Worm (Caenorhabditis elegans) whole organism, dauer: ENCODE data around the gene clec-184.

Experiments used
- unc-62 ChIP-seq: sonication (generic microtip); optimal IDR thresholded peaks from 2 replicates; lab custom pipeline; 2017; ENCODE audit warnings: missing biosample characterization, missing genetic modification reagents, missing genetic modification characterization

Gene clec-184

DNA sequence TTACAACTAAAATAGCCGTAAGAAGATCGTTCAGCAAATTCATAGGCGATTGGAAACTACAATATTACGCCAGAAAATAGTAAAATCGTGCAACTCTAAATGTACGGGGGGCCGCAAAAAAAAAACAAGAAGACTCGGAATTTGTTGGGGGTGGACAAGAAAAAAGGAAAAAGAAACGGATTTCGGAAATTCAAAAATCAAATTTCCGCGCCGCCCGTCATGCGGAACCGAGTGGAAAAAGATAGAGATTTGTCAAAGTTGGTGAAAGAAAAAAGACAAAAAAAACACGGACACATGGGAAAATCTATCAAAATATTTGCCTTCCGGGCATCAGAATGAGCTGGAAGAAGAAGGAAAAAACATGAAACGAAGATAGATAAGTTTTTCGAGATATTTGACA is 13.1 kb upstream of the clec-184 start:
- TF ChIP-seq unc-62 (GFP tag; lab: Kevin White, UChicago): no peak

DNA sequence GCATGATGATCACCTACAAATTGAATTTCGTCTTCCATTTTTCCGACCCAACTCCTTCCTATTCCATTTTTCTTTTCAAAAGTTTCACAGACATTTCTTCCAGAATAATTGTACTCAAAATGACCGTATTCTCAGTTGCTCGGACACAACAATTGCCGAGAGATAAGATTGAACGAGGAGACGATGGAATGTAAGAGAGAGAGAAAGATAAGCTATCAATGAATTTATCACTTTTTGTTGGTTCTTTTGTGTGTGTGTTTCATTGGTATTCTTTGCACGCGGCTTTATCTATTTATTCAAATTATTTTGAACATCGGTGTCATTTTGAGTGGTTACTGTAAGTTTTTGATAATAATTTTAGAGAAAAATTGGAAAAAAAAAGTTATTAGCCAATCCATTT is 12.0 kb upstream of the clec-184 start, which contains the start of gene ugt-65:
ugt-65 (plus strand) TSS at position 229 of the 400 bp plus-strand sequence.
- no peak for TF ChIP-seq unc-62 (GFP tag; lab: Kevin White, UChicago)

DNA sequence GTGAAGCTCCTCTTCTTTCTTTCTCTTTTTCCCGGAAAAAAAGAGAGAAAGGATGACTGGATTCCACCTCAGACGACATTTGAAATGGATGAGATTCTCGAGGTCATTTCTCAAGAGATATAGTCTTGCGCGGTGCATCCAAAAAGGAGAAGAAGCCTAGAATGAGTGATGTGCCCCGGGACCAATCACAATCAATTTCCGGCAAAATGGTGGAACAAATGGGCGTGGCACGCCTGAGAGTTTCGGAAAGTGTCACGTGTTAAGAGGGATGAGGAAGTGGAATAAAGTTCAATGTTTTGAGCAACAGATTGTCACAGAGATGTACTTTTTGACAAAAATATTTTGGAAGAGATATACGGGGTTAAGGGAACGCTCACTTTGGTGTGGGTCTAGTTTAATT is 6.8 kb upstream of the clec-184 start:
- TF ChIP-seq unc-62 (GFP tag; lab: Kevin White, UChicago): no peak

DNA sequence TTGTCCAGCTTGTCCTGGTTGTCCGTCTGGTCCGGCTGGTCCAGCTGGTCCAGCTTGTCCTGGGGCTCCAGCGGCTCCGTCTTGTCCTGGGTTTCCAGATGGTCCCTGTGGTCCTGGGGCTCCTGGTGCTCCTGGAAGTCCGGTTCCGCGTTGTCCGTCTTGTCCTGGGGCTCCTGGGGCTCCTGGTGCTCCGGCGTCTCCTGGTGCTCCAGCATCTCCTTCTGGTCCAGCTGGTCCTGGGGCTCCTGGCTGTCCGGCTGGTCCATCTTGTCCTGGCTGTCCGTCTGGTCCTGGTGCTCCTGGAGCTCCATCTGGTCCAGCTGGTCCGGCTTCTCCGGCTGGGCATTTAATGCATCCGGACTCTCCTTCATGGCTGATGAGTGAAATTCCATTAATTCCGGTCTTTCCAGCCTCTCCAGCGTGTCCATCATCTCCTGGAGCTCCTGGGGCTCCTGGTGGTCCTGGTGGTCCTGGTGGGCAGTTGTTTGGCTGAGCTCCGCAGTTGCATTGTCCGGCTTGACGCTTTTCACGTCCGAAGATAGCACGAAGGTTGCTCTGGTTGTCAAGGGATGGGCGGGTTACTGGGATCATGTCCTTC is 4.7 kb upstream of the clec-184 start:
- TF ChIP-seq unc-62 (GFP tag; lab: Kevin White, UChicago): no peak

DNA sequence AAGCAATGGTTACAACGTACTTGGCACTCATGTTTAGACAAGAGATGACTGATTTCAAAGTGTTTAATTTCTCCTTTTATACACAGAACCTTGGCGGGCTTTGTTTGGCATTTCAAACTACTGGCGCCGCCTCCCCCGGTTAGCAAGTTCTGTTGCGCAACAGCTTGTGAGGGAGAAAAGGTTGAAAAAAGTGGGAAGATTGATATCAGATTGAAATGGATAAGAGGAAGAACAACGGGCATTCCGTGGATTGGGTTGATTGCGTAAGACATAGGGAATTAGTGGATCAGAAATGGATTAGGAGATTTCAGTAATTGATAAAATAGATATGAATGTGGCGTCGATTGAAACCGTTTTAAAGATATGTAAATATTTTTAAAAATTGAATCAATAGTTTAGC is 4.0 kb upstream of the clec-184 start, which contains the start of gene col-130:
col-130 (minus strand) TSS at position 50 of the 400 bp plus-strand sequence.
- TF ChIP-seq unc-62 (GFP tag; lab: Kevin White, UChicago): no peak

DNA sequence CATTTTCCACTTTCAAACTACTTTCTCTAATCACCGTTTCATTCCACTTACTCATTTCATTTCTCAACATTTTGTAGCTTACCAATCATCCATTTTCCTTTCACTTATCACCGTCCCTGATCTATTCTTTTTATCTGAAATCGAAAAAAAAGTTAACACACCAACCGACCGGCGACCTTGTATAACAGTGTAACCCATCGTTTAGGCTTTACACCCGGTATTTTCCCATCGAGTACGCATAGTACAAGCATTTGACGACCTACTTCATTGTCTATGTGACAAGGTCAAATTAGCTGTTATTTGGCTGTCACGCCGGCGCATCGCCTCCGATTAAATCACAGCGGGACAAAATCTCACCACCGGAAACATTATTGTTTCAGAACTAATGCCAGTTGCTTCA is 2.9 kb upstream of the clec-184 start:
- no peak for TF ChIP-seq unc-62 (GFP tag; lab: Kevin White, UChicago)

DNA sequence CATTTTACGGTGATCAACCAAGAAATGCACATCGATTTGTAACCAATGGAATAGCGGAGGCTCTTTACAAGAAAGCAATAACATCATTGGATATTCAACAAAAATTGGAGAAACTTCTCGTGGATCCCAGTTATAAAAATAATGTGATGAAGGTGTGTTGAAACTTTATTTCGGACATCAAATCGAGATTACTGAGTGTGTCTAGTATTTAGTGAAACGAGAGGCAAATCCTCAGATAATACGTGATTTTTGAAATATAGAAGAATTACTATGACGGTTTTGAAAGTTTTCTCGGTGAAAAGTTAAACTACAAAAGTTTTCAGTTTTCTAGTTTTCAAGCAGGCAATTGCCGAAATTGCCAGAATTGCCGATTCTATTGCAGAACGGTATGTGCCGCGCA is 685 bp upstream of the clec-184 start:
- TF ChIP-seq unc-62 (GFP tag; lab: Kevin White, UChicago): no peak

DNA sequence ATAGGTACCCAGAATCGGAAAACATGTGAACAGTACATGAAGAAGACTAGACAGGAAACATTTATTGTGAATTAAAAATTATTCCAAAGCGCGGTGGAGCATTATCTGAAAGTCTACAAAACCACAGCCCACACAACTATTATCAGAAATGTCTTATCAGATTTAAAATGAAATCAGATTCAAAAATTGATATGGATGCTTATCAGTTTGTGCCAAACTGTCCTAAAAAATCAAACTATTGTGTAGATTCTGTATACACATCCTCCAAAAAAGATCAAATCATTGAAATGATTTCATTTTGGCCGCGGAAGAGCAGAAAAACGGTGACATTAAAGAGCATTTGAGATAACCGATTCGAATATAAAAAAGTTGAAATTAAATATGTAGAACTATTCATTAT is 3.0 kb downstream of the clec-184 start, which contains the start of gene irg-4:
irg-4 (plus strand) TSS at position 392 of the 400 bp plus-strand sequence.
- TF ChIP-seq unc-62 (GFP tag; lab: Kevin White, UChicago): no peak

DNA sequence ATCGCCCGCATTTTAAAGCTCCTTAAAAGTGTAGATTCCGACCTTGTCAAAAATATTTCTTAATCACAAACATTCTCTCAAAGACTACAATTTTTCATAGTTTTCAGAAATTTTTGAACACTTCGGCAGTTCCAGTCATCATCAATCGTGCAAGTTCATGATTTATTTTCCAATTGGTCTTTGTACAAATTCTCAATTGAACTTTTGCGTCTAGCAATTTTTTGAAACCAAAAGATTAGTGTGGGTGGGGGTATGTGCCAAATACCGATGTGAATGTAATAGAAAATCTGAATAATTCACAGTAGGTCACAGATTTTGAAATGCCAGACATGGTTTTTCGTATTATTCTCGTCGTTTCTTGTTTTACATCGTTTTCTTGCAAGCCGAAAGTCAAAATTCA is 5.9 kb downstream of the clec-184 start, which contains the start of gene clec-185:
clec-185 (plus strand) TSS at position 301 of the 400 bp plus-strand sequence.
- no peak for TF ChIP-seq unc-62 (GFP tag; lab: Kevin White, UChicago)

DNA sequence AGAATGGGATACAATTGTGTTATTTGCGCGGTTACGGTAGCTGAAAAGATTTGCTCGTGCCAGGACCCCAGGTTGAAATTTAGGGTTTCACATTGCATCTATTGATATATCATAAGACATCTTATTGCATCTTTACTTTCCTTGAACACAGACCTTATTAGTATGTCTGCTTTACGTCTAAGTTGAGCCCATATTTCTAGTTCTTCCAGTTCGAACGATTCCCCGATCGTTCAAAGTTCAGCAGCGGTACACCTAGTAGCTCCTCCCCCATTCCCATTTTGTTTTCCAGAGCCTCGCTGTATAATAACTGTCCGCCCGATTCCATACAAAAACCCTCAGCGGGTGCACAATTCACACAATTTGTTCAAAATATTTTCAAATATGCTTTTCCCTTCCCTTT is 9.3 kb downstream of the clec-184 start, which contains the start of gene C25G4.17:
C25G4.17 (plus strand) TSS at position 301 of the 400 bp plus-strand sequence.
- no peak for TF ChIP-seq unc-62 (GFP tag; lab: Kevin White, UChicago)

DNA sequence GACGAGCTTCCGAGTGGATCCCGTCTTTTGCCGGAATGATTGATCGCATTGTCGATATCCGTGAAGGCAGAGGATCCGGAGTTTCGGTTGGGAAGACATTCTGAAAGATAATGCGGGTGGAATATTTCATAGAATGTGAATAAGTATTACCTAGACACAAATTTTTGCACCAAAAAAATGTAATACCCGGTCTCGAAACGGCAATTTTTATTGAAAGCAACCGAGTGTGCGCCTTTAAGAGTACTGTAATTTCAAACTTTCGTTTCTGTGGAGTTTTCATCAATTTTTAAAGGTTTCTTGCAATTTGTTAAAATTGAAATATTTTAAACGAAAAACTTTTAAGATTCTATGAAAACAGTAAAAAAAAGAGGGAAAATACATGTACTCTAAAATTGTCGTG is 11.5 kb downstream of the clec-184 start, which contains the start of gene C25G4.2:
C25G4.2 (minus strand) TSS at position 100 of the 400 bp plus-strand sequence.
- no peak for TF ChIP-seq unc-62 (GFP tag; lab: Kevin White, UChicago)

DNA sequence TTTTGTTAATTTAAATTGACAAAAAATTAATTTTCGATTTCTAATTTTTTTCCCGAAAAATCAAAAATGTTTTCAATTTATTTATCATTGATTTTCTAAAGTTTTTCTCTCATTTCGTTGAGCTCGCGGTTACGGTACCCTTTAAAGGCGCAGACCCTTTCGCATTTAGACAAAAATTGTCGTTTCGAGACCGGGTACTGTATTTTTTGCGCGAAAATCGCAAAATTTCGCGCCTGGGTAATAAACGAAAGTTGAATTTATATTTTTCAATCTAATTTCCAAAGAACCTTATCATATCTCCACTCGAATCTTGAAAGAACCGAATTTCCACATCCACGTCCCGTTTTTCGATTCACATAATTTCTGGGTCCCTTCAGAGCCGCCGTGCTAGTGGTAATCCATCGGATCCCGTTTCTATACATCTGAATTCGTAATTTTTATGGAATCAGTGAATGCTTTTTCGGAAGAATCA is 13.1 kb downstream of the clec-184 start, which contains the start of gene C25G4.3:
C25G4.3 (minus strand) TSS at position 422 of the 472 bp plus-strand sequence.
- TF ChIP-seq unc-62 (GFP tag; lab: Kevin White, UChicago): no peak

DNA sequence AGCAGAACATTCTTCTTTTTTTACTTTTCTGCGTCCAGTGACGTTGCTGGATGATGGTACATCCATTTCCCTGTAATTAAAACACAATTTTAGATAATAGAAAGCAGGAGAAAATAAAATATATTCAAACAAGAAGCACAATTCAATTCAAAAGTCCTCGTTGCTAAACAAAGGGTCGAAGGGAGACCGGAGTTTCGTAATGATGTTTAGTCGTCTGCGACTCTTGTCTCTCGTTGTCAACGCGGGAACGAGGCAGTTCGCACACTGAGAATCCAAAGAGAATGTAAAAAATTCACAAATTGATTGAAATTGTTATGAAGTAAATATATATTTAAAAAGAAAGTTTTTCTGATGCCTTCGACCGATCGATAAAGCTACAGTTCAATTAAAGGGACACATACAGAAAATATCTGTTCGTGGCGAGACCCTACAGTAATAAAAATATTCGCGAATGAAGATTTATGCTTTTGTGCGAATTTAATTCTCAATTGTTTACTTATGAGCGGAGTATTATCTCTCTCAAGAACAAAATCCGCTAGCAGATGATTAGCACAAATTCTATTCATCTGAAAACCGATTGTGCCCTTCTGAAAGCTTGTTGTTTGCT is 18.9 kb downstream of the clec-184 start, which contains the start of gene dpy-26:
dpy-26 (minus strand) TSS at position 111 of the 607 bp plus-strand sequence.
- no peak for TF ChIP-seq unc-62 (GFP tag; lab: Kevin White, UChicago)

DNA sequence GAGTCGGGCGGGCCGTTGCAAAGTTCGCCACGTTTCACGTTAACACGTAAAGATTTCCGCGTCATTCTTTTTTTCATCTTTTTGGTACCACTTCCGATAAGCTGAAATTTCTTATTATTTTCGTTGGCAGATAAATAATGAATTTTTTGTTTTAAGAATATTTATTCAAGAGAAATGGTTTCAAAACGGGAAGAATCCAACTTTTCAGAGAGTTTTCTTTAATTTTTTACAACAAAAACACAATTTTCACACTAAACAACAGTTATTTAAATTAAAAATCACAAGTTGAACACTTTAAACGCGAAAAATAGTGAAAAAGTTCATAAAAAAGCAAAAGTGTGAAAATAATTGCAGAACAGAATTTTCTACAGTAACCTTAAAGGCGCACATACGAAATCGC is 21.7 kb downstream of the clec-184 start, which contains the start of gene spe-44:
spe-44 (minus strand) TSS at position 101 of the 400 bp plus-strand sequence.
- TF ChIP-seq unc-62 (GFP tag; lab: Kevin White, UChicago): no peak

DNA sequence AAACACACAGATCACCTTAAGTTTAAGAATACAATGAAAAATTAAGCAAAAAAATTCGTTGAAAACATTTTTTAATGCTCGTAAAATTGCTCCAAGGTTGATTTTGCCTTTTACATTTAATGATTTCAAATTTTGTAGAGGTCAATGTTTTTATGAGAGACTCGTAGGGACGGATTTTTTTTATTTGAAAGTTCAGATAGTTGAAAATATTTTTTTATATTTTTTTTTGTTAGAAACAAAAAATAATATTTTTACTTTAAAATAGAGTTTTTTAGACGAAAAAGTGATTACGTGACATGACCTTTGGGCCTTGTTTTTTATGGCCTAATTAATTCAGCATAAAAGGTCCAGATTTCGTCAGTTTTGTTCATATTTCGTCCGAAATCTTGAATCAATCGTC is 22.3 kb downstream of the clec-184 start, which contains the start of gene smz-1:
smz-1 (plus strand) TSS at position 301 of the 400 bp plus-strand sequence.
- no peak for TF ChIP-seq unc-62 (GFP tag; lab: Kevin White, UChicago)

DNA sequence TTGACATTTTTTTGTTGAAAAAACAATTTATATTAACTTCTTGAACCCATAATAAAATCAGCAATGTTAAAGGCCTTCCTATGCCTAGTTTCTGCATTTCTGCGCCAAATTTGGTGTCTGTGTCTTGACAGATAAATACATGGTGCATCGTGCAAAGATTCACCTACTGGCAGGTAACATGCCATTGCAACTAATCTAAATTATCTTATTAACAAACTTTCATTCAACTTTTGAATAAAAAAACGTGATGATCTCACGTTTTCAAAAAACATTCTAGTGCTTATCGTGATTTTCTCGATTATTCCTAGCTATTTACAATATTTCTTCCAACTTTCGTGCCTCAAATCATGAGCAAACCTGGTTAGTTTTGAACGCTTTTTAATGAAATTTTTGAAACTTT is 24.2 kb downstream of the clec-184 start, which contains the start of gene C25G4.7:
C25G4.7 (plus strand) TSS at position 301 of the 400 bp plus-strand sequence.
- TF ChIP-seq unc-62 (GFP tag; lab: Kevin White, UChicago): no peak
